Fruit fly (Drosophila melanogaster): ENCODE results near the gene S1P.

S1P gene

DNA sequence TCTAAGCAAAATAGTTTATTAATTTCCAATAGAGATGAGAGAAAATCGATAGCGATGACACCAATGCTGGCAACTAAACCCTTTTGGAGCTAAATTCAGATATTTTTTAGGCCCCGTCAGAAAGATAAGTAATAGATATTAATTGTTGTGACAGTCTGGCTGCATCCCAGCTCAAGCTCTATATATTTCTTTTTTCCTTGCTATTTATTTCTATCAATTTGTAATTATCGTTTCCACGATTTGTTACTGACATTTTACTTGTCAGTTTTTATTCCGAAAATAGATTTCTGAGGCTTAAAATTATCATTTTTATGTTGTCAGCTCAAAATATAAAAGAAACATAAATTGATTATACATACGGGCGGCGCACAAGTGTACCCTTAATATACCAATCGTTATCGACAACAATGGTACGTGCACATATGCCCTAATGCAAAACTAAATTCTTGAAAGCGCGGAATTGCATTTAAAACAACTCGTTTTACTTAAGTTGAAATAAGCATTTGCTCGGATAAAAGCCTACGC is 48.3 kb downstream of the S1P start, which contains the start of the genes CRIF and SMC5 (continued):
- TF ChIP-seq CG6272 (GFP tag; IDR thresholded peaks at IDR 0.05) (no peak; the same call in 1 of the 2 replicates), CG6683 (GFP tag; optimal IDR thresholded peaks at IDR 0.05) (no peak), CG32772 (GFP tag; IDR thresholded peaks at IDR 0.05) (no peak), bcd (GFP tag; optimal IDR thresholded peaks at IDR 0.05) (no peak), HmgZ (tag; optimal IDR thresholded peaks at IDR 0.05) (peak; percentile 42), p53 (GFP tag; optimal IDR thresholded peaks at IDR 0.05) (peak; percentile 48), nerfin-2 (GFP tag; IDR thresholded peaks at IDR 0.05; ENCODE audit: partially characterized antibody) (no peak), CG11560 (tag; IDR thresholded peaks at IDR 0.05) (peak; percentile 27; the same call in 1 of the 3 replicates), gcm2 (GFP tag; optimal IDR thresholded peaks at IDR 0.05) (peak; percentile 31), CG4617 (GFP tag; optimal IDR thresholded peaks at IDR 0.05; ENCODE audit: borderline replicate concordance) (peak; percentile 68), CG13123 (GFP tag; optimal IDR thresholded peaks at IDR 0.05) (no peak), CG18764 (GFP tag; optimal IDR thresholded peaks at IDR 0.05) (peak; percentile 99), CG12942 (GFP tag; optimal IDR thresholded peaks at IDR 0.05) (peak; percentile 62), CG31224 (GFP tag; IDR thresholded peaks at IDR 0.05) (no peak), CG15696 (tag; optimal IDR thresholded peaks at IDR 0.05) (peak; percentile 67), ems (GFP tag; optimal IDR thresholded peaks at IDR 0.05) (peak; percentile 30), D19A (tag; optimal IDR thresholded peaks at IDR 0.05) (peak; percentile 23), gcm (GFP tag; optimal IDR thresholded peaks at IDR 0.05) (peak; percentile 84), Usf (GFP tag; optimal IDR thresholded peaks at IDR 0.05) (no peak), CG7357 (GFP tag; IDR thresholded peaks at IDR 0.05) (peak; percentile 62; the same call in 2 of the 3 replicates), dati (GFP tag; IDR thresholded peaks at IDR 0.05) (no peak), emc (GFP tag; optimal IDR thresholded peaks at IDR 0.05) (no peak), corto (GFP tag; optimal IDR thresholded peaks at IDR 0.05) (no peak), Aef1 (GFP tag; IDR thresholded peaks at IDR 0.05) (peak; percentile 45; the same call in 1 of the 3 replicates), inv (GFP tag; IDR thresholded peaks at IDR 0.05; ENCODE audit: partially characterized antibody) (no peak), CG2678 (tag; optimal IDR thresholded peaks at IDR 0.05) (no peak), fu2 (GFP tag; optimal IDR thresholded peaks at IDR 0.05) (peak; percentile 17), Kr (GFP tag; optimal IDR thresholded peaks at IDR 0.05) (peak; percentile 72), D (optimal IDR thresholded peaks at IDR 0.05) (no peak), D (GFP tag; optimal IDR thresholded peaks at IDR 0.05) (peak; percentile 26), CHES-1-like (GFP tag; optimal IDR thresholded peaks at IDR 0.05) (peak; percentile 65), Trl (optimal IDR thresholded peaks at IDR 0.05) (no peak), Trl (GFP tag; optimal IDR thresholded peaks at IDR 0.05) (peak; percentile 67), MESR4 (GFP tag; optimal IDR thresholded peaks at IDR 0.05) (no peak), hth (optimal IDR thresholded peaks at IDR 0.05) (no peak), H2.0 (GFP tag; IDR thresholded peaks at IDR 0.05) (peak; percentile 22; the same call in 1 of the 2 replicates), z (GFP tag; IDR thresholded peaks at IDR 0.05) (no peak), insv (GFP tag; optimal IDR thresholded peaks at IDR 0.05) (peak in 1 of 2 experiments; percentile 16), C15 (GFP tag; IDR thresholded peaks at IDR 0.05) (0 out of 3 replicates have a peak, but pooled peaks have one; percentile 28), h (optimal IDR thresholded peaks at IDR 0.05) (no peak), CG1529 (GFP tag; optimal IDR thresholded peaks at IDR 0.05) (no peak), mld (GFP tag; IDR thresholded peaks at IDR 0.05; ENCODE audit: partially characterized antibody) (no peak), CG17328 (GFP tag; IDR thresholded peaks at IDR 0.05) (peak; percentile 37; the same call in 1 of the 2 replicates), Dip3 (GFP tag; optimal IDR thresholded peaks at IDR 0.05) (peak; percentile 69), Med (GFP tag) (peak; percentile 93), CG32532 (GFP tag; IDR thresholded peaks at IDR 0.05) (no peak), Hmx (GFP tag; optimal IDR thresholded peaks at IDR 0.05) (peak; percentile 46), jing (GFP tag; optimal IDR thresholded peaks at IDR 0.05) (no peak), tgo (GFP tag; IDR thresholded peaks at IDR 0.05) (peak; percentile 59; the same call in 2 of the 3 replicates), Mad (GFP tag; optimal IDR thresholded peaks at IDR 0.05) (peak; percentile 56), lmd (GFP tag; IDR thresholded peaks at IDR 0.05) (no peak; the same call in 1 of the 2 replicates), CG17829 (tag; optimal IDR thresholded peaks at IDR 0.05) (peak; percentile 67)
